Worm (Caenorhabditis elegans) whole organism, midembryonic: ENCODE measurements around the gene Y82E9BR.3.

Experiments used
- T22C8.4 ChIP-seq: fragments of 200-800 bp; sonication (Bioruptor generic); IDR thresholded peaks from 2 replicates; pipeline ENCODE4 v1.3.6; 2022; ENCODE audit warnings: missing genetic modification characterization, missing compliant biosample characterization
- cog-1 ChIP-seq: sonication (generic microtip); optimal IDR thresholded peaks from 2 replicates; lab custom pipeline; 2016; ENCODE audit warnings: missing genetic modification characterization, missing compliant biosample characterization
- flt-1 ChIP-seq: fragments of 200-800 bp; sonication (Bioruptor generic); IDR thresholded peaks from 2 replicates; pipeline ENCODE4 v1.3.6; 2022; ENCODE audit warnings: missing genetic modification characterization, missing compliant biosample characterization
- klf-2 ChIP-seq: fragments of 200-800 bp; sonication (Bioruptor generic); conservative IDR thresholded peaks from 2 replicates; pipeline ENCODE4 v1.3.6; 2022; ENCODE audit warnings: missing genetic modification reagents, missing genetic modification characterization, missing compliant biosample characterization
- med-1 ChIP-seq: sonication (generic microtip); optimal IDR thresholded peaks from 2 replicates; lab custom pipeline; 2017; ENCODE audit warnings: missing genetic modification characterization, mild to moderate bottlenecking, missing compliant biosample characterization, antibody characterized with exemption, missing genetic modification reagents; ENCODE audit not compliant: insufficient read depth
- ref-1 ChIP-seq: fragments of 200-800 bp; sonication (Bioruptor generic); conservative IDR thresholded peaks from 2 replicates; pipeline ENCODE4 v1.3.6; 2022; ENCODE audit warnings: missing genetic modification reagents, missing genetic modification characterization, missing compliant biosample characterization
- tab-1 ChIP-seq: fragments of 200-800 bp; sonication (Bioruptor generic); IDR thresholded peaks from 2 replicates; pipeline ENCODE4 v1.3.6; 2022; ENCODE audit warnings: missing genetic modification characterization, missing compliant biosample characterization
- ztf-23 ChIP-seq: fragments of 200-800 bp; sonication (Bioruptor generic); IDR thresholded peaks from 2 replicates; pipeline ENCODE4 v1.3.6; 2022; ENCODE audit warnings: missing genetic modification reagents, missing genetic modification characterization, missing compliant biosample characterization
- ztf-29 ChIP-seq: fragments of 200-800 bp; sonication (Bioruptor generic); IDR thresholded peaks from 2 replicates; pipeline ENCODE4 v1.3.6; 2022; ENCODE audit warnings: missing genetic modification reagents, missing genetic modification characterization, missing compliant biosample characterization

- TF ChIP-seq tab-1 = no peak
- TF ChIP-seq cog-1 = no peak
- no peak for TF ChIP-seq flt-1 (GFP tag; lab: Robert Waterston, UW)
- no peak for TF ChIP-seq ztf-23 (GFP tag; lab: Robert Waterston, UW)
- no peak for TF ChIP-seq T22C8.4 (GFP tag; lab: Robert Waterston, UW)
- no peak for TF ChIP-seq ref-1 (GFP tag; lab: Robert Waterston, UW)
- TF ChIP-seq ztf-29 (GFP tag; lab: Robert Waterston, UW) = no peak
- TF ChIP-seq med-1 (GFP tag; lab: Kevin White, UChicago) = no peak
- TF ChIP-seq klf-2 (GFP tag; lab: Robert Waterston, UW) = no peak
These were observed 8.1 kb downstream of the Y82E9BR.3 start, which contains the start of gene lelo-2 for ce11 chrIII:1427126-1427525.
